Fruit fly (Drosophila melanogaster) whole organism, embryonic: ENCODE measurements around the gene tub.

ENCODE experiments used
- Atf-2 ChIP-seq: fragments of 200-800 bp; sonication (Bioruptor generic); optimal IDR thresholded peaks from 2 replicates; lab custom pipeline; 2016; ENCODE audit warnings: missing biosample characterization, missing genetic modification characterization
- Bdp1 ChIP-seq: fragments of 200-800 bp; sonication (Bioruptor generic); optimal IDR thresholded peaks from 3 replicates; lab custom pipeline; 2016; ENCODE audit warnings: missing biosample characterization, missing genetic modification characterization
- Bgb ChIP-seq: fragments of 200-800 bp; sonication (Bioruptor generic); IDR thresholded peaks from 2 replicates; pipeline ENCODE4 v1.3.6; 2022; ENCODE audit warnings: missing biosample characterization, missing genetic modification characterization; ENCODE audit not compliant: partially characterized antibody
- CG10366 ChIP-seq: fragments of 200-800 bp; sonication (Bioruptor generic); IDR thresholded peaks from 2 replicates; pipeline ENCODE4 v1.3.6; 2022; ENCODE audit warnings: missing biosample characterization, missing genetic modification characterization
- CG10543 ChIP-seq: fragments of 200-800 bp; sonication (Bioruptor generic); optimal IDR thresholded peaks from 3 replicates; lab custom pipeline; 2017; ENCODE audit warnings: missing biosample characterization, mild to moderate bottlenecking, missing genetic modification characterization, moderate library complexity
- CG10565 ChIP-seq: fragments of 200-800 bp; sonication (Bioruptor generic); optimal IDR thresholded peaks from 3 replicates; lab custom pipeline; 2016; ENCODE audit warnings: missing biosample characterization, mild to moderate bottlenecking, missing genetic modification characterization
- CG12744 ChIP-seq: fragments of 200-800 bp; sonication (Bioruptor generic); optimal IDR thresholded peaks from 2 replicates; lab custom pipeline; 2016; ENCODE audit warnings: missing biosample characterization, missing genetic modification characterization
- CG15011 ChIP-seq: fragments of 200-800 bp; sonication (Bioruptor generic); optimal IDR thresholded peaks from 3 replicates; lab custom pipeline; 2018; ENCODE audit warnings: missing biosample characterization, mild to moderate bottlenecking, missing genetic modification characterization
- CG16779 ChIP-seq: fragments of 200-800 bp; sonication (Bioruptor generic); IDR thresholded peaks from 2 replicates; pipeline ENCODE4 v1.3.6; 2022; ENCODE audit warnings: missing biosample characterization, missing genetic modification characterization
- CG16815 ChIP-seq: fragments of 200-800 bp; sonication (Bioruptor generic); optimal IDR thresholded peaks from 3 replicates; lab custom pipeline; 2017; ENCODE audit warnings: missing biosample characterization, mild to moderate bottlenecking, missing genetic modification characterization
- CG16863 ChIP-seq: fragments of 200-800 bp; sonication (Bioruptor generic); optimal IDR thresholded peaks from 3 replicates; lab custom pipeline; 2016; ENCODE audit warnings: missing biosample characterization, missing genetic modification characterization
- CG17361 ChIP-seq: fragments of 200-800 bp; sonication (Bioruptor generic); IDR thresholded peaks from 3 replicates; pipeline ENCODE4 v1.3.6; 2022; ENCODE audit warnings: missing biosample characterization, missing genetic modification characterization
- CG17385 ChIP-seq: fragments of 200-800 bp; sonication (Bioruptor generic); optimal IDR thresholded peaks from 3 replicates; lab custom pipeline; 2018; ENCODE audit warnings: missing biosample characterization, mild to moderate bottlenecking, missing genetic modification characterization
- CG18011 ChIP-seq: fragments of 200-800 bp; sonication (Bioruptor generic); optimal IDR thresholded peaks from 2 replicates; lab custom pipeline; 2017; ENCODE audit warnings: missing biosample characterization, missing genetic modification characterization, mild to moderate bottlenecking, moderate library complexity, missing genotype
- CG2202 ChIP-seq: fragments of 200-800 bp; sonication (Bioruptor generic); optimal IDR thresholded peaks from 2 replicates; lab custom pipeline; 2018; ENCODE audit warnings: missing biosample characterization, mild to moderate bottlenecking, missing genetic modification characterization
- CG3065 ChIP-seq: fragments of 200-800 bp; sonication (Bioruptor generic); optimal IDR thresholded peaks from 2 replicates; lab custom pipeline; 2016; ENCODE audit warnings: missing biosample characterization, missing genetic modification characterization
- CG3726 ChIP-seq: fragments of 200-800 bp; sonication (Bioruptor generic); IDR thresholded peaks from 3 replicates; pipeline ENCODE4, ENCODE4 v1.3.6; 2022; ENCODE audit warnings: missing biosample characterization, missing genetic modification characterization
- CG3847 ChIP-seq: fragments of 200-800 bp; sonication (Bioruptor generic); IDR thresholded peaks from 2 replicates; pipeline ENCODE4 v1.3.6; 2022; ENCODE audit warnings: missing biosample characterization, missing genetic modification characterization
- CG42726 ChIP-seq: fragments of 200-800 bp; sonication (Bioruptor generic); IDR thresholded peaks from 2 replicates; pipeline ENCODE4 v1.3.6; 2022; ENCODE audit warnings: missing biosample characterization, missing genetic modification characterization; ENCODE audit not compliant: partially characterized antibody
- CG4820 ChIP-seq: fragments of 200-800 bp; sonication (Bioruptor generic); optimal IDR thresholded peaks from 3 replicates; lab custom pipeline; 2016; ENCODE audit warnings: missing biosample characterization, missing genetic modification characterization
- CG7372 ChIP-seq: fragments of 200-800 bp; sonication (Bioruptor generic); IDR thresholded peaks from 2 replicates; pipeline ENCODE4 v1.3.6; 2022; ENCODE audit warnings: missing biosample characterization, missing genetic modification characterization
- CG8359 ChIP-seq: fragments of 200-800 bp; sonication (Bioruptor generic); optimal IDR thresholded peaks from 2 replicates; lab custom pipeline; 2017; ENCODE audit warnings: missing biosample characterization, mild to moderate bottlenecking, missing genetic modification characterization, borderline replicate concordance
- CG8924 ChIP-seq: fragments of 200-800 bp; optimal IDR thresholded peaks from 3 replicates; lab custom pipeline; 2019; ENCODE audit warnings: missing biosample characterization, mild to moderate bottlenecking, missing genetic modification characterization, moderate library complexity
- CG8944 ChIP-seq: fragments of 200-800 bp; sonication (Bioruptor generic); optimal IDR thresholded peaks from 3 replicates; lab custom pipeline; 2016; ENCODE audit warnings: missing biosample characterization, missing genetic modification characterization
- Dfd ChIP-seq, 2 experiments: fragments of >200 bp; optimal IDR thresholded peaks; 2 replicates each; lab custom pipeline; 2017; ENCODE audit warnings: missing biosample characterization in 2 of 2, missing genetic modification characterization in 2 of 2
- Dll ChIP-seq: fragments of 200-800 bp; sonication (Bioruptor generic); IDR thresholded peaks from 4 replicates; pipeline ENCODE4 v1.3.6; 2022; ENCODE audit warnings: missing biosample characterization, missing genetic modification characterization; ENCODE audit not compliant: partially characterized antibody
- GATAe ChIP-seq: fragments of 200-800 bp; sonication (Bioruptor generic); conservative IDR thresholded peaks from 2 replicates; pipeline ENCODE4 v1.3.6; 2022; ENCODE audit warnings: missing biosample characterization, missing genetic modification characterization
- Ptx1 ChIP-seq: fragments of 200-800 bp; sonication (Bioruptor generic); IDR thresholded peaks from 2 replicates; pipeline ENCODE4 v1.3.6; 2022; ENCODE audit warnings: missing biosample characterization, missing genetic modification characterization
- Sin3A ChIP-seq: fragments of >200 bp; optimal IDR thresholded peaks from 2 replicates; lab custom pipeline; 2018
- Ssrp ChIP-seq: fragments of 200-800 bp; sonication (Bioruptor generic); optimal IDR thresholded peaks from 2 replicates; lab custom pipeline; 2018; ENCODE audit warnings: missing biosample characterization, mild to moderate bottlenecking, missing genetic modification characterization, moderate library complexity
- Xbp1 ChIP-seq: fragments of 200-800 bp; sonication (Bioruptor generic); optimal IDR thresholded peaks from 3 replicates; lab custom pipeline; 2016; ENCODE audit warnings: missing biosample characterization, mild to moderate bottlenecking, missing genetic modification characterization
- cato ChIP-seq: fragments of 200-800 bp; sonication (Bioruptor generic); optimal IDR thresholded peaks from 2 replicates; lab custom pipeline; 2016; ENCODE audit warnings: missing biosample characterization, missing genetic modification characterization, borderline replicate concordance
- chm ChIP-seq: fragments of 200-800 bp; sonication (Bioruptor generic); IDR thresholded peaks from 2 replicates; pipeline ENCODE4 v1.3.6; 2022; ENCODE audit warnings: missing biosample characterization, missing genetic modification characterization
- disco-r ChIP-seq: fragments of 200-800 bp; sonication (Bioruptor generic); optimal IDR thresholded peaks from 2 replicates; lab custom pipeline; 2016; ENCODE audit warnings: missing biosample characterization, missing genetic modification characterization
- dmrt11E ChIP-seq: fragments of 200-800 bp; sonication (Bioruptor generic); optimal IDR thresholded peaks from 3 replicates; lab custom pipeline; 2018; ENCODE audit warnings: missing biosample characterization, mild to moderate bottlenecking, missing genetic modification characterization, moderate library complexity
- dmrt99B ChIP-seq: fragments of 200-800 bp; sonication (Bioruptor generic); optimal IDR thresholded peaks from 2 replicates; lab custom pipeline; 2018; ENCODE audit warnings: missing biosample characterization, mild to moderate bottlenecking, missing genetic modification characterization, moderate library complexity
- esg ChIP-seq: fragments of 200-800 bp; sonication (Bioruptor generic); conservative IDR thresholded peaks from 2 replicates; pipeline ENCODE4 v1.3.6; 2022; ENCODE audit warnings: missing biosample characterization, missing genetic modification characterization
- eve ChIP-seq, 2 experiments: fragments of >200 bp; optimal IDR thresholded peaks; 2 replicates each; lab custom pipeline; 2017; ENCODE audit warnings: missing biosample characterization in 2 of 2, missing genetic modification characterization in 2 of 2
- gsb-n ChIP-seq: fragments of 200-800 bp; sonication (Bioruptor generic); optimal IDR thresholded peaks from 3 replicates; lab custom pipeline; 2018; ENCODE audit warnings: missing biosample characterization, mild to moderate bottlenecking, missing genetic modification characterization
- jumu ChIP-seq: fragments of 200-800 bp; sonication (Bioruptor generic); optimal IDR thresholded peaks from 3 replicates; lab custom pipeline; 2016; ENCODE audit warnings: missing biosample characterization, missing genetic modification characterization
- kni ChIP-seq: fragments of 200-800 bp; sonication (Bioruptor generic); optimal IDR thresholded peaks from 3 replicates; lab custom pipeline; 2017; ENCODE audit warnings: mild to moderate bottlenecking, missing biosample characterization, missing genetic modification reagents, missing genetic modification characterization
- nerfin-1 ChIP-seq: fragments of 200-800 bp; sonication (Bioruptor generic); optimal IDR thresholded peaks from 3 replicates; lab custom pipeline; 2019; ENCODE audit warnings: missing biosample characterization, mild to moderate bottlenecking, missing genetic modification characterization, moderate library complexity
- peb ChIP-seq: fragments of 200-800 bp; sonication (Bioruptor generic); IDR thresholded peaks from 2 replicates; pipeline ENCODE4 v1.3.6; 2022; ENCODE audit warnings: missing biosample characterization, missing genetic modification characterization
- phol ChIP-seq: fragments of 200-800 bp; sonication (Bioruptor generic); optimal IDR thresholded peaks from 3 replicates; lab custom pipeline; 2018; ENCODE audit warnings: missing biosample characterization, mild to moderate bottlenecking, missing genetic modification characterization, moderate library complexity
- sd ChIP-seq: fragments of 200-800 bp; sonication (Bioruptor generic); optimal IDR thresholded peaks from 3 replicates; lab custom pipeline; 2018; ENCODE audit warnings: missing biosample characterization, mild to moderate bottlenecking, missing genetic modification characterization, moderate library complexity
- slp2 ChIP-seq: fragments of 200-800 bp; sonication (Bioruptor generic); optimal IDR thresholded peaks from 2 replicates; lab custom pipeline; 2016; ENCODE audit warnings: missing biosample characterization, missing genetic modification characterization
- tna ChIP-seq: fragments of 200-800 bp; sonication (Bioruptor generic); IDR thresholded peaks from 2 replicates; pipeline ENCODE4 v1.3.6; 2022; ENCODE audit warnings: missing biosample characterization, missing genetic modification characterization; ENCODE audit not compliant: partially characterized antibody
- trem ChIP-seq: fragments of 200-800 bp; optimal IDR thresholded peaks from 3 replicates; lab custom pipeline; 2019; ENCODE audit warnings: missing biosample characterization, mild to moderate bottlenecking, missing genetic modification characterization, moderate library complexity
- tx ChIP-seq: fragments of 200-800 bp; sonication (Bioruptor generic); optimal IDR thresholded peaks from 2 replicates; lab custom pipeline; 2016; ENCODE audit warnings: missing biosample characterization, missing genetic modification characterization
- vnd ChIP-seq: fragments of 200-800 bp; sonication (Bioruptor generic); IDR thresholded peaks from 3 replicates; pipeline ENCODE4 v1.3.6; 2022; ENCODE audit warnings: missing biosample characterization, missing genetic modification characterization; ENCODE audit not compliant: partially characterized antibody

tub gene

DNA sequence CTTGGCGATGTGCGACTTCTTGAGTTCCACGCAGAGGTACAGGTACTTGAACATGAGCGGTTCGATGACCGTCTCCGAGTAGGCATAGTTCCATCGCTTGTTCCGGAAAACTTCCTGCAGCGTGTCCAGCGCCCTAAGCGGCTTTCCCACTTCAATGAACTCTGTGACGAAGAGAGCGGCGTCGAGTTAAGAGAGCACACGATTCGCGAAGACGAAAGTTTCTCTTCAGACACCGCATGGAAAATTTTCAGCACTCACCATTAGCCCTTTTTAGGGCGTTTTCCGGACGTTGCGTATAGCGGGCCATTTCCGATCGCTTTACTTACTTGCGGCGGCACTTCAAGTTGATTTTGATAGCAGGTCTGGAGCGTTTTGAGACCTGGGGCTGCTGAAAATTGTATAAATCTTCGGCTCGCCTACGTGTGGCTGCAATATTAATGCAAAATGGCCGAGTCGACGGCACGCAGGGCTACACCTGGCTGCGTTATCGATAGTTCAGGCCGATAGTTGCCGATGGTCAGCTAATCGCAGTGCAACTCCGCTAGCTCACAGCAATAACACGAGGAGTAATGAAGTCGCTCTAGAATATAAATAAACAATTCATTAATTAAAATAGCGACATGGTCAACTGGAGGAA, 46.0 kb downstream of the tub start, which contains the start of the genes eIF3a and CG1074 (continued):
- TF ChIP-seq CG16815 (GFP tag; lab: Kevin White, UChicago) (no peak), Atf-2 (GFP tag; lab: Kevin White, UChicago) (peak; percentile 49), CG12744 (GFP tag; lab: Kevin White, UChicago) (peak; percentile 54), Xbp1 (GFP tag; lab: Kevin White, UChicago) (peak; percentile 65), vnd (GFP tag; lab: Robert Waterston, UW) (peak; percentile 96), CG10366 (GFP tag; lab: Robert Waterston, UW) (no peak; the same call in 1 of the 2 replicates), CG17385 (peak; percentile 73), disco-r (GFP tag; lab: Kevin White, UChicago) (peak; percentile 35), CG8944 (GFP tag; lab: Kevin White, UChicago) (peak; percentile 56), CG4820 (no peak), CG8359 (no peak), CG16863 (peak; percentile 32), peb (GFP tag; lab: Robert Waterston, UW) (no peak), sd (tag; lab: Kevin White, UChicago) (no peak), CG17361 (GFP tag; lab: Robert Waterston, UW) (peak; percentile 59; the same call in 2 of the 3 replicates), nerfin-1 (tag; lab: Kevin White, UChicago) (peak; percentile 75), slp2 (GFP tag; lab: Kevin White, UChicago) (peak; percentile 35), eve (GFP tag; optimal IDR thresholded peaks at IDR 0.05; lab: Kevin White, UChicago) (no peak), GATAe (GFP tag; lab: Robert Waterston, UW) (no peak), Sin3A (lab: Kevin White, UChicago) (peak; percentile 86), CG3065 (no peak), Dfd (GFP tag; optimal IDR thresholded peaks at IDR 0.05; lab: Kevin White, UChicago) (no peak), CG15011 (no peak), CG10543 (peak; percentile 78), chm (GFP tag; lab: Robert Waterston, UW) (peak; percentile 83), phol (tag; lab: Kevin White, UChicago) (peak; percentile 99), tna (GFP tag; lab: Robert Waterston, UW) (peak; percentile 94), Ssrp (peak; percentile 13), CG3847 (GFP tag; lab: Robert Waterston, UW) (peak; percentile 81), tx (GFP tag; lab: Kevin White, UChicago) (no peak), Ptx1 (GFP tag; lab: Robert Waterston, UW) (no peak), CG16779 (GFP tag; lab: Robert Waterston, UW) (0 out of 2 replicates have a peak, but pooled peaks have one; percentile 65), CG42726 (peak; percentile 98), cato (GFP tag; lab: Kevin White, UChicago) (no peak), dmrt99B (tag; lab: Kevin White, UChicago) (no peak), CG3726 (GFP tag; lab: Robert Waterston, UW) (no peak), esg (GFP tag; lab: Robert Waterston, UW) (no peak), Dll (peak; percentile 91), Bgb (GFP tag; lab: Robert Waterston, UW) (peak; percentile 99), Bdp1 (GFP tag; lab: Kevin White, UChicago) (peak; percentile 50), CG10565 (no peak), gsb-n (tag; lab: Kevin White, UChicago) (no peak), jumu (peak; percentile 42), CG8924 (tag; lab: Kevin White, UChicago) (peak; percentile 83), CG7372 (peak; percentile 60), CG18011 (GFP tag; lab: Kevin White, UChicago) (peak; percentile 69), CG2202 (tag; lab: Kevin White, UChicago) (peak; percentile 44), dmrt11E (peak; percentile 35), trem (tag; lab: Kevin White, UChicago) (peak; percentile 83), kni (GFP tag; lab: Kevin White, UChicago) (no peak)
